Fruit fly (Drosophila melanogaster): ENCODE data around the gene CG2003.

DNA sequence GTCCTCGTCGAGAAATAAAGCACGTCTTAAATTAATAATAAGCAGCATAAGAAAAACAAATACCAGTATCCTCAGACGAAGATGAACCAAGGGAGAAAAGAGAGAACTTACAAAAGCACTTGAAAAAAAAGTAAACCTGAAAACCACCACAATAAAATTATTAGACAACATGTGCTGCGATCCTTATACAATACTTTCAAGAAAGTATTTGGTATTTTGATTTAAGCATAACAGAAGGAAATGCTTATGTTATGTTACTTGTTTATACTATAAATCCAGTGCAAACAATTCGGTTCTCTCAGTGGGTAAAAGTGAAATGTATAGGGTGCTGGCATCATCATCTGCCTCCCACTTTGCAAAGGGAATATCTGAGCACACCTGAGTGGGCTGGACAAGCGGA is 21.7 kb upstream of the CG2003 start:
- no peak for TF ChIP-seq CG11617 (GFP tag; optimal IDR thresholded peaks at IDR 0.05)
- TF ChIP-seq toe (GFP tag; optimal IDR thresholded peaks at IDR 0.05): no peak
- TF ChIP-seq Mnt (GFP tag; optimal IDR thresholded peaks at IDR 0.05): no peak
- no peak for TF ChIP-seq ovo (GFP tag; optimal IDR thresholded peaks at IDR 0.05)
- TF ChIP-seq cnc (optimal IDR thresholded peaks at IDR 0.05): no peak
- no peak for TF ChIP-seq cic (GFP tag; optimal IDR thresholded peaks at IDR 0.05)
- TF ChIP-seq pad (GFP tag; optimal IDR thresholded peaks at IDR 0.05): no peak
- no peak for TF ChIP-seq kay (GFP tag; ENCODE audit: borderline replicate concordance)
- no peak for TF ChIP-seq bab1 (GFP tag; optimal IDR thresholded peaks at IDR 0.05)
- no peak for TF ChIP-seq CG1620 (GFP tag; optimal IDR thresholded peaks at IDR 0.05)
- TF ChIP-seq Crg-1 (GFP tag; optimal IDR thresholded peaks at IDR 0.05): no peak
- TF ChIP-seq Clk (GFP tag; optimal IDR thresholded peaks at IDR 0.05): no peak
